Worm (Caenorhabditis elegans) whole organism, L1 larva: ENCODE results near the gene str-139.

Experiments
- C16A3.4 ChIP-seq: fragments of 150-350 bp; optimal IDR thresholded peaks from 2 replicates; lab custom pipeline; 2014; ENCODE audit warnings: missing biosample characterization, missing genetic modification characterization
- F16B12.6 ChIP-seq: fragments of 150-350 bp; optimal IDR thresholded peaks from 2 replicates; lab custom pipeline; 2014; ENCODE audit warnings: missing biosample characterization, missing genetic modification characterization
- aha-1 ChIP-seq: fragments of 150-350 bp; optimal IDR thresholded peaks from 2 replicates; lab custom pipeline; 2014; ENCODE audit warnings: missing biosample characterization, missing genetic modification characterization
- alr-1 ChIP-seq: fragments of 200-800 bp; sonication (Bioruptor generic); optimal IDR thresholded peaks from 2 replicates; lab custom pipeline; 2018; ENCODE audit warnings: borderline replicate concordance, mild to moderate bottlenecking, missing genetic modification characterization, missing compliant biosample characterization
- aly-2 ChIP-seq: fragments of 150-350 bp; optimal IDR thresholded peaks from 2 replicates; lab custom pipeline; 2014; ENCODE audit warnings: missing biosample characterization, missing genetic modification characterization
- ama-1 ChIP-seq: fragments of 150-350 bp; optimal IDR thresholded peaks from 2 replicates; lab custom pipeline; 2014
- ceh-82 ChIP-seq, 3 experiments: fragments of 150-350 bp in 1 of 3; sonication (generic microtip) in 2 of 3; optimal IDR thresholded peaks; 2 replicates each; lab custom pipeline; 2014 to 2017; ENCODE audit warnings: missing biosample characterization in 3 of 3, missing genetic modification characterization in 3 of 3
- ceh-90 ChIP-seq: sonication (generic microtip); optimal IDR thresholded peaks from 2 replicates; lab custom pipeline; 2016; ENCODE audit warnings: missing genetic modification characterization, missing compliant biosample characterization
- dpl-1 ChIP-seq, 3 experiments: fragments of 150-350 bp in 2 of 3; sonication (generic microtip) in 1 of 3; optimal IDR thresholded peaks; 2 replicates each; lab custom pipeline; 2014 to 2017; ENCODE audit warnings: missing biosample characterization in 3 of 3, missing genetic modification characterization in 3 of 3, missing genetic modification reagents in 3 of 3
- dsc-1 ChIP-seq: sonication (generic microtip); optimal IDR thresholded peaks from 2 replicates; lab custom pipeline; 2016; ENCODE audit warnings: mild to moderate bottlenecking, missing genetic modification characterization, missing compliant biosample characterization
- efl-3 ChIP-seq: fragments of 200-800 bp; sonication (Bioruptor generic); optimal IDR thresholded peaks from 2 replicates; lab custom pipeline; 2018; ENCODE audit warnings: mild to moderate bottlenecking, missing genetic modification characterization, missing compliant biosample characterization
- egl-13 ChIP-seq: sonication (generic microtip); optimal IDR thresholded peaks from 2 replicates; lab custom pipeline; 2016; ENCODE audit warnings: missing genotype, missing genetic modification reagents, missing genetic modification characterization, missing compliant biosample characterization
- elt-2 ChIP-seq: sonication (generic microtip); optimal IDR thresholded peaks from 2 replicates; lab custom pipeline; 2016; ENCODE audit warnings: missing genetic modification characterization, mild to moderate bottlenecking, inconsistent platforms, missing compliant biosample characterization, missing genetic modification reagents
- elt-3 ChIP-seq, 6 experiments: fragments of 150-350 bp in 1 of 6; sonication (generic microtip); optimal IDR thresholded peaks; 2 replicates each; lab custom pipeline; 2017 to 2018; ENCODE audit warnings: missing biosample characterization in 6 of 6, missing genetic modification characterization in 6 of 6, inconsistent platforms in 1 of 6
- ets-5 ChIP-seq: fragments of 200-800 bp; sonication (Bioruptor generic); IDR thresholded peaks from 2 replicates; pipeline ENCODE4 v1.3.6; 2022; ENCODE audit warnings: missing genetic modification characterization, missing compliant biosample characterization
- fkh-10 ChIP-seq: sonication (generic microtip); optimal IDR thresholded peaks from 2 replicates; lab custom pipeline; 2017; ENCODE audit warnings: missing biosample characterization, missing genetic modification reagents, missing genetic modification characterization
- fkh-4 ChIP-seq: sonication (generic microtip); optimal IDR thresholded peaks from 2 replicates; lab custom pipeline; 2016; ENCODE audit warnings: missing compliant biosample characterization, missing genetic modification characterization, borderline replicate concordance
- fos-1 ChIP-seq: fragments of 150-350 bp; optimal IDR thresholded peaks from 2 replicates; lab custom pipeline; 2014; ENCODE audit warnings: missing biosample characterization, missing genetic modification characterization
- grh-1 ChIP-seq: fragments of 200-800 bp; sonication (Bioruptor generic); IDR thresholded peaks from 2 replicates; pipeline ENCODE4 v1.3.6; 2022; ENCODE audit warnings: missing genetic modification reagents, missing genetic modification characterization, missing compliant biosample characterization
- hlh-17 ChIP-seq: fragments of 200-800 bp; sonication (Bioruptor generic); optimal IDR thresholded peaks from 2 replicates; lab custom pipeline; 2018; ENCODE audit warnings: missing genetic modification characterization, mild to moderate bottlenecking, missing compliant biosample characterization, moderate library complexity, borderline replicate concordance
- hpl-2 ChIP-seq: fragments of 150-350 bp; optimal IDR thresholded peaks from 2 replicates; lab custom pipeline; 2014; ENCODE audit warnings: missing biosample characterization, missing genetic modification reagents, missing genetic modification characterization
- irx-1 ChIP-seq: sonication (generic microtip); optimal IDR thresholded peaks from 2 replicates; lab custom pipeline; 2016; ENCODE audit warnings: missing genetic modification characterization, missing compliant biosample characterization
- jun-1 ChIP-seq: fragments of 150-350 bp; optimal IDR thresholded peaks from 2 replicates; lab custom pipeline; 2014; ENCODE audit warnings: missing biosample characterization, missing genetic modification reagents, missing genetic modification characterization
- lin-13 ChIP-seq: fragments of 150-350 bp; optimal IDR thresholded peaks from 2 replicates; lab custom pipeline; 2014; ENCODE audit warnings: missing biosample characterization, missing genetic modification reagents, missing genetic modification characterization
- lin-15B ChIP-seq: fragments of 150-350 bp; sonication (generic microtip); optimal IDR thresholded peaks from 3 replicates; lab custom pipeline; 2014; ENCODE audit warnings: missing biosample characterization, missing genetic modification characterization
- lin-35 ChIP-seq, 2 experiments: fragments of 150-350 bp; optimal IDR thresholded peaks; 2 replicates each; lab custom pipeline; 2014; ENCODE audit warnings: missing biosample characterization in 2 of 2, missing genetic modification characterization in 2 of 2, missing genetic modification reagents in 2 of 2
- lir-3 ChIP-seq: sonication (generic microtip); optimal IDR thresholded peaks from 2 replicates; lab custom pipeline; 2016; ENCODE audit warnings: mild to moderate bottlenecking, missing genetic modification characterization, moderate library complexity, missing compliant biosample characterization; ENCODE audit not compliant: poor library complexity
- mab-9 ChIP-seq: fragments of 200-800 bp; sonication (Bioruptor generic); IDR thresholded peaks from 2 replicates; pipeline ENCODE4 v1.3.6; 2022; ENCODE audit warnings: missing genetic modification reagents, missing genetic modification characterization, missing compliant biosample characterization
- mdl-1 ChIP-seq, 2 experiments: fragments of 150-350 bp; optimal IDR thresholded peaks; 2 replicates each; lab custom pipeline; 2014 to 2017; ENCODE audit warnings: missing biosample characterization in 2 of 2, missing genetic modification characterization in 2 of 2, inconsistent platforms in 1 of 2
- mep-1 ChIP-seq: fragments of 150-350 bp; optimal IDR thresholded peaks from 2 replicates; lab custom pipeline; 2014; ENCODE audit warnings: missing biosample characterization, missing genetic modification characterization
- nhr-12 ChIP-seq: sonication (generic microtip); optimal IDR thresholded peaks from 2 replicates; lab custom pipeline; 2017; ENCODE audit warnings: missing biosample characterization, missing genetic modification characterization
- nhr-19 ChIP-seq: fragments of 200-800 bp; sonication (Bioruptor generic); conservative IDR thresholded peaks from 2 replicates; pipeline ENCODE4 v1.3.6; 2022; ENCODE audit warnings: missing genetic modification characterization, missing compliant biosample characterization
- nhr-20 ChIP-seq: sonication (generic microtip); optimal IDR thresholded peaks from 2 replicates; lab custom pipeline; 2016; ENCODE audit warnings: mild to moderate bottlenecking, missing genetic modification characterization, missing compliant biosample characterization
- nhr-28 ChIP-seq: fragments of 150-350 bp; optimal IDR thresholded peaks from 2 replicates; lab custom pipeline; 2014; ENCODE audit warnings: missing biosample characterization, missing genetic modification characterization
- nhr-71 ChIP-seq: sonication (generic microtip); optimal IDR thresholded peaks from 2 replicates; lab custom pipeline; 2016; ENCODE audit warnings: mild to moderate bottlenecking, missing genetic modification characterization, moderate library complexity, missing compliant biosample characterization
- nhr-77 ChIP-seq: fragments of 150-350 bp; optimal IDR thresholded peaks from 2 replicates; lab custom pipeline; 2014; ENCODE audit warnings: missing biosample characterization, missing genetic modification characterization
- nhr-84 ChIP-seq: sonication (generic microtip); optimal IDR thresholded peaks from 2 replicates; lab custom pipeline; 2017; ENCODE audit warnings: missing biosample characterization, missing genetic modification characterization
- nhr-85 ChIP-seq: sonication (generic microtip); peaks from one replicate; lab custom pipeline; 2016; ENCODE audit warnings: missing genetic modification characterization, inconsistent platforms, missing compliant biosample characterization
- nhr-90 ChIP-seq: sonication (generic microtip); optimal IDR thresholded peaks from 2 replicates; lab custom pipeline; 2016; ENCODE audit warnings: mild to moderate bottlenecking, missing genetic modification characterization, missing compliant biosample characterization; ENCODE audit not compliant: poor library complexity
- pag-3 ChIP-seq: sonication (generic microtip); optimal IDR thresholded peaks from 2 replicates; lab custom pipeline; 2017; ENCODE audit warnings: missing genetic modification characterization, mild to moderate bottlenecking, missing compliant biosample characterization, antibody characterized with exemption, borderline replicate concordance; ENCODE audit not compliant: insufficient read depth
- pax-3 ChIP-seq: fragments of 200-800 bp; sonication (Bioruptor generic); optimal IDR thresholded peaks from 2 replicates; lab custom pipeline; 2018; ENCODE audit warnings: mild to moderate bottlenecking, missing genetic modification characterization, moderate library complexity, missing compliant biosample characterization
- rnt-1 ChIP-seq: sonication (generic microtip); optimal IDR thresholded peaks from 2 replicates; lab custom pipeline; 2016; ENCODE audit warnings: mild to moderate bottlenecking, missing genetic modification characterization, moderate library complexity, missing compliant biosample characterization
- snpc-4 ChIP-seq: fragments of 150-350 bp; optimal IDR thresholded peaks from 2 replicates; lab custom pipeline; 2014; ENCODE audit warnings: missing biosample characterization, missing genetic modification characterization
- sox-4 ChIP-seq: sonication (generic microtip); optimal IDR thresholded peaks from 2 replicates; lab custom pipeline; 2016; ENCODE audit warnings: missing genetic modification characterization, missing compliant biosample characterization
- sptf-1 ChIP-seq: fragments of 150-350 bp; optimal IDR thresholded peaks from 2 replicates; lab custom pipeline; 2014; ENCODE audit warnings: missing biosample characterization, missing genetic modification characterization
- sup-37 ChIP-seq: fragments of 200-800 bp; sonication (Bioruptor generic); optimal IDR thresholded peaks from 2 replicates; lab custom pipeline; 2018; ENCODE audit warnings: mild to moderate bottlenecking, missing genetic modification characterization, missing compliant biosample characterization
- swsn-7 ChIP-seq: sonication (generic microtip); optimal IDR thresholded peaks from 2 replicates; lab custom pipeline; 2016; ENCODE audit warnings: missing genetic modification characterization, missing compliant biosample characterization
- tbx-2 ChIP-seq: sonication (generic microtip); optimal IDR thresholded peaks from 2 replicates; lab custom pipeline; 2016; ENCODE audit warnings: missing genetic modification characterization, missing compliant biosample characterization
- unc-30 ChIP-seq: sonication (generic microtip); optimal IDR thresholded peaks from 2 replicates; lab custom pipeline; 2017; ENCODE audit warnings: missing biosample characterization, missing genetic modification characterization
- unc-62 ChIP-seq: fragments of 150-350 bp; optimal IDR thresholded peaks from 2 replicates; lab custom pipeline; 2014; ENCODE audit warnings: missing biosample characterization, missing genetic modification reagents, missing genetic modification characterization
- unc-98 ChIP-seq: fragments of 200-800 bp; sonication (Bioruptor generic); IDR thresholded peaks from 2 replicates; pipeline ENCODE4 v1.3.6; 2022; ENCODE audit warnings: missing genetic modification characterization, missing compliant biosample characterization
- zip-4 ChIP-seq: fragments of 200-800 bp; sonication (Bioruptor generic); optimal IDR thresholded peaks from 2 replicates; lab custom pipeline; 2018; ENCODE audit warnings: mild to moderate bottlenecking, missing genetic modification characterization, moderate library complexity, missing compliant biosample characterization
- ztf-11 ChIP-seq, 2 experiments: sonication (generic microtip); optimal IDR thresholded peaks; 2 replicates each; lab custom pipeline; 2016 to 2017; ENCODE audit warnings: missing genetic modification characterization in 2 of 2, missing biosample characterization in 1 of 2, missing compliant biosample characterization in 1 of 2

Gene str-139

ce11 chrV:8039085-8039525 lies 22.9 kb downstream of the str-139 start (continued):
- TF ChIP-seq pax-3 (tag; lab: Kevin White, UChicago): no peak
- no peak for TF ChIP-seq pag-3
- no peak for TF ChIP-seq irx-1 (tag; lab: Kevin White, UChicago)
- TF ChIP-seq grh-1: peak; percentile 46
- TF ChIP-seq elt-2: no peak
- TF ChIP-seq lin-13 (GFP tag; lab: Kevin White, UChicago): no peak
- TF ChIP-seq alr-1 (tag; lab: Kevin White, UChicago): no peak
- TF ChIP-seq fkh-10: no peak
- no peak for TF ChIP-seq aly-2 (tag; lab: Kevin White, UChicago)
- no peak for TF ChIP-seq unc-62
- TF ChIP-seq nhr-19 (GFP tag; lab: Robert Waterston, UW): peak; percentile 13
- TF ChIP-seq lir-3 (tag; lab: Kevin White, UChicago): no peak
- no peak for TF ChIP-seq ceh-90
- no peak for TF ChIP-seq lin-15B (tag; lab: Kevin White, UChicago)
- TF ChIP-seq nhr-84 (tag; lab: Kevin White, UChicago): no peak
- no peak for TF ChIP-seq dpl-1 (GFP tag; optimal IDR thresholded peaks at IDR 0.05; lab: Kevin White, UChicago)
- TF ChIP-seq rnt-1: no peak
- no peak for TF ChIP-seq snpc-4
- TF ChIP-seq aha-1: no peak
- peak in 2 of 6 experiments; percentile 42 to 73 for TF ChIP-seq elt-3 (tag; optimal IDR thresholded peaks at IDR 0.05; lab: Kevin White, UChicago)
- TF ChIP-seq fos-1 (tag; lab: Kevin White, UChicago): no peak
- no peak for TF ChIP-seq hpl-2 (GFP tag; lab: Kevin White, UChicago)
- TF ChIP-seq sup-37 (GFP tag; lab: Kevin White, UChicago): no peak
- TF ChIP-seq nhr-77 (tag; lab: Kevin White, UChicago): no peak
- TF ChIP-seq zip-4 (GFP tag; lab: Kevin White, UChicago): no peak
- TF ChIP-seq dsc-1 (tag; lab: Kevin White, UChicago): no peak
- no peak for TF ChIP-seq efl-3 (GFP tag; lab: Kevin White, UChicago)
- no peak for TF ChIP-seq ztf-11 (tag; optimal IDR thresholded peaks at IDR 0.05; lab: Kevin White, UChicago)
- TF ChIP-seq nhr-12 (tag; lab: Kevin White, UChicago): no peak
- no peak for TF ChIP-seq nhr-28 (tag; lab: Kevin White, UChicago)
- TF ChIP-seq nhr-20 (tag; lab: Kevin White, UChicago): peak; percentile 48
- TF ChIP-seq nhr-85 (tag; lab: Kevin White, UChicago): peak; percentile 77
- TF ChIP-seq ets-5 (GFP tag; lab: Robert Waterston, UW): no peak
- TF ChIP-seq nhr-90 (tag; lab: Kevin White, UChicago): peak; percentile 66
- no peak for TF ChIP-seq tbx-2 (tag; lab: Kevin White, UChicago)
- TF ChIP-seq nhr-71 (tag; lab: Kevin White, UChicago): peak; percentile 57
- TF ChIP-seq egl-13 (tag; lab: Kevin White, UChicago): no peak
- TF ChIP-seq ceh-82 (tag; optimal IDR thresholded peaks at IDR 0.05; lab: Kevin White, UChicago): no peak
- TF ChIP-seq unc-98 (GFP tag; lab: Robert Waterston, UW): no peak
- TF ChIP-seq unc-30 (tag; lab: Kevin White, UChicago): no peak
- TF ChIP-seq mab-9 (GFP tag; lab: Robert Waterston, UW): no peak
- peak in 1 of 2 experiments; percentile 26 for TF ChIP-seq lin-35 (GFP tag; optimal IDR thresholded peaks at IDR 0.05; lab: Kevin White, UChicago)
- no peak for TF ChIP-seq hlh-17 (GFP tag; lab: Kevin White, UChicago)
- no peak for TF ChIP-seq sox-4
- TF ChIP-seq swsn-7: peak; percentile 13
- TF ChIP-seq ama-1 (lab: Kevin White, UChicago): no peak
- no peak for TF ChIP-seq C16A3.4 (tag; lab: Kevin White, UChicago)
- no peak for TF ChIP-seq sptf-1
- no peak for TF ChIP-seq jun-1 (tag; lab: Kevin White, UChicago)
- no peak for TF ChIP-seq mdl-1 (tag; optimal IDR thresholded peaks at IDR 0.05; lab: Kevin White, UChicago)
- no peak for TF ChIP-seq F16B12.6 (tag; lab: Kevin White, UChicago)
- TF ChIP-seq mep-1 (tag; lab: Kevin White, UChicago): peak; percentile 40
- TF ChIP-seq fkh-4 (tag; lab: Kevin White, UChicago): no peak
